Fruit fly (Drosophila melanogaster) whole organism, wandering third instar larva: ENCODE data around the gene CG34404.

Experiments
- Abd-B ChIP-seq: fragments of >200 bp; optimal IDR thresholded peaks from 2 replicates; lab custom pipeline; 2017; ENCODE audit warnings: missing biosample characterization, missing genetic modification characterization
- Hr83 ChIP-seq: fragments of 200-300 bp; sonication (Bioruptor generic); optimal IDR thresholded peaks from 2 replicates; lab custom pipeline; 2016; ENCODE audit warnings: missing biosample characterization, mild to moderate bottlenecking, missing genetic modification characterization, moderate library complexity; ENCODE audit not compliant: poor library complexity, severe bottlenecking
- Jra ChIP-seq: sonication (Bioruptor generic); optimal IDR thresholded peaks from 2 replicates; lab custom pipeline; 2016; ENCODE audit warnings: missing biosample characterization, missing genetic modification characterization
- Myc ChIP-seq: fragments of >200 bp; optimal IDR thresholded peaks from 2 replicates; lab custom pipeline; 2017
- sage ChIP-seq: fragments of 200-800 bp; sonication (Bioruptor generic); optimal IDR thresholded peaks from 2 replicates; lab custom pipeline; 2016; ENCODE audit warnings: missing biosample characterization, mild to moderate bottlenecking, missing genetic modification characterization
- woc ChIP-seq: sonication (Bioruptor generic); optimal IDR thresholded peaks from 2 replicates; lab custom pipeline; 2016; ENCODE audit warnings: missing biosample characterization, mild to moderate bottlenecking, missing genetic modification characterization

DNA sequence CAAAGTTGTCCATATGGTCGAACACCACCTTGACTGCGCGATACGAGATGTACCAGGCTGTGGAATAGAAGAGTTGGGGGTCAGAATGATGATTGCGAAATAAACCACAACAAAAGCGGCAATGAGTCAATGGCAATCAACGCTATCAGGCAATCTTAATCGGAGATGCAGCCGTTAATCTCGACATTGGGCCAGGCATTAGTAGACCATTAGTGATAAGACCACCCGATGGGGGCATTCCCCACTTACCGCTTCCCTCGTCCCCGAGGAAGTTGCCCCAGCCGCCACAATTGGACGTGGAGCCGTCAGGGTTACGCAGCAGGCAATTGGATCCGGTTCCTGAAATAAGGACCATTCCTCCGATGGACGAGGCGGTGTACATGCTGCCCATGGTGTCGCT, 28.4 kb downstream of the CG34404 start:
- TF ChIP-seq sage (GFP tag; lab: Kevin White, UChicago) (no peak), Hr83 (GFP tag; lab: Kevin White, UChicago) (no peak), woc (no peak), Jra (GFP tag; lab: Kevin White, UChicago) (no peak), Myc (lab: Kevin White, UChicago) (no peak), Abd-B (GFP tag; lab: Kevin White, UChicago) (no peak)
